Worm (Caenorhabditis elegans): ENCODE measurements around the gene Y116A8C.33.
"Not testable (repeated sequence)": the region's sequence is repeated elsewhere in the genome, so short reads cannot be mapped to it uniquely, and the experiment has no call there.

ce11 chrIV:17155625-17156024 lies 43.7 kb downstream of the Y116A8C.33 start:
- TF ChIP-seq xnd-1 (tag; optimal IDR thresholded peaks at IDR 0.05); T07F8.4 (tag; optimal IDR thresholded peaks at IDR 0.05); cebp-2 (GFP tag; IDR thresholded peaks at IDR 0.05); pbrm-1 (GFP tag; IDR thresholded peaks at IDR 0.05); nhr-27 (tag; optimal IDR thresholded peaks at IDR 0.05); madf-8 (GFP tag; conservative IDR thresholded peaks at IDR 0.05); nfya-1 (tag; optimal IDR thresholded peaks at IDR 0.05; ENCODE audit: borderline replicate concordance, insufficient read depth); unc-62 (GFP tag; optimal IDR thresholded peaks at IDR 0.05); hrde-1 (tag; optimal IDR thresholded peaks at IDR 0.05; ENCODE audit: borderline replicate concordance); rcor-1 (GFP tag; IDR thresholded peaks at IDR 0.05); Y67H2A.10 (GFP tag; conservative IDR thresholded peaks at IDR 0.05); hlh-26 (GFP tag; conservative IDR thresholded peaks at IDR 0.05); dpl-1 (GFP tag; optimal IDR thresholded peaks at IDR 0.05): not testable (repeated sequence)
